Worm (Caenorhabditis elegans) whole organism, midembryonic: ENCODE data around the gene T11F9.7.

Experiments
- T22C8.4 ChIP-seq: fragments of 200-800 bp; sonication (Bioruptor generic); IDR thresholded peaks from 2 replicates; pipeline ENCODE4 v1.3.6; 2022; ENCODE audit warnings: missing genetic modification characterization, missing compliant biosample characterization
- cog-1 ChIP-seq: sonication (generic microtip); optimal IDR thresholded peaks from 2 replicates; lab custom pipeline; 2016; ENCODE audit warnings: missing genetic modification characterization, missing compliant biosample characterization
- flt-1 ChIP-seq: fragments of 200-800 bp; sonication (Bioruptor generic); IDR thresholded peaks from 2 replicates; pipeline ENCODE4 v1.3.6; 2022; ENCODE audit warnings: missing genetic modification characterization, missing compliant biosample characterization
- klf-2 ChIP-seq: fragments of 200-800 bp; sonication (Bioruptor generic); conservative IDR thresholded peaks from 2 replicates; pipeline ENCODE4 v1.3.6; 2022; ENCODE audit warnings: missing genetic modification reagents, missing genetic modification characterization, missing compliant biosample characterization
- med-1 ChIP-seq: sonication (generic microtip); optimal IDR thresholded peaks from 2 replicates; lab custom pipeline; 2017; ENCODE audit warnings: missing genetic modification characterization, mild to moderate bottlenecking, missing compliant biosample characterization, antibody characterized with exemption, missing genetic modification reagents; ENCODE audit not compliant: insufficient read depth
- ref-1 ChIP-seq: fragments of 200-800 bp; sonication (Bioruptor generic); conservative IDR thresholded peaks from 2 replicates; pipeline ENCODE4 v1.3.6; 2022; ENCODE audit warnings: missing genetic modification reagents, missing genetic modification characterization, missing compliant biosample characterization
- tab-1 ChIP-seq: fragments of 200-800 bp; sonication (Bioruptor generic); IDR thresholded peaks from 2 replicates; pipeline ENCODE4 v1.3.6; 2022; ENCODE audit warnings: missing genetic modification characterization, missing compliant biosample characterization
- ztf-23 ChIP-seq: fragments of 200-800 bp; sonication (Bioruptor generic); IDR thresholded peaks from 2 replicates; pipeline ENCODE4 v1.3.6; 2022; ENCODE audit warnings: missing genetic modification reagents, missing genetic modification characterization, missing compliant biosample characterization
- ztf-29 ChIP-seq: fragments of 200-800 bp; sonication (Bioruptor generic); IDR thresholded peaks from 2 replicates; pipeline ENCODE4 v1.3.6; 2022; ENCODE audit warnings: missing genetic modification reagents, missing genetic modification characterization, missing compliant biosample characterization

Gene T11F9.7

ce11 chrV:11504853-11505397 lies 29.2 kb downstream of the T11F9.7 start, which contains the start of the genes C55A6.1 and C55A6.10:
Gene C55A6.1, minus strand, starts transcription at chrV:11504968.
Gene C55A6.10, plus strand, starts transcription at chrV:11505347.
- TF ChIP-seq cog-1 (peak; percentile 1), flt-1 (GFP tag; lab: Robert Waterston, UW) (0 out of 2 replicates have a peak, but pooled peaks have one; percentile 24), tab-1 (0 out of 2 replicates have a peak, but pooled peaks have one; percentile 39), ztf-23 (GFP tag; lab: Robert Waterston, UW) (peak; percentile 68; the same call in 1 of the 2 replicates)

- TF ChIP-seq T22C8.4 (GFP tag; lab: Robert Waterston, UW) (no peak), klf-2 (GFP tag; lab: Robert Waterston, UW) (no peak), flt-1 (GFP tag; lab: Robert Waterston, UW) (no peak), ztf-29 (GFP tag; lab: Robert Waterston, UW) (no peak), med-1 (GFP tag; lab: Kevin White, UChicago) (no peak), ztf-23 (GFP tag; lab: Robert Waterston, UW) (no peak), tab-1 (no peak), cog-1 (no peak), ref-1 (GFP tag; lab: Robert Waterston, UW) (no peak)
Observed at ce11 chrV:11506347-11506746, 30.6 kb downstream of the T11F9.7 start.

DNA sequence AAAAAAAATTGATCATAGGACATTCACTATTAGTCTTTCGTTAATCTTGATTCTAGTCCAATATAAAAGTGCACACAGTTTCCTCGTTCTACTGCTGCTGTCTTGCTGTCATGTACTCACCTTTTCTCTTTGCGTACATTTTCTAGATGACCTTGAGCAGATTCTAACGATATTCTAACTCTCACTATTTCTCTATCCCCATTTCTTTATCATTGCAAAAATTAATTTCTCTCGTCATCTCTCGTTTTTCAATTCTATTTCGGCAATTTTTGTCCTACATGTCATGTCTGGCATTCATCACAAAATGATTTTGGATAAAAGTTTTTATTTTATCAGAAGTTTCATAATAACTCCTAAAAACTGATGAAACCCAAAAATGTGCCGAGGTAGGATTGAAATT lies 33.0 kb downstream of the T11F9.7 start, which contains the start of gene ttll-5:
Gene ttll-5, plus strand, starts transcription at position 288 of the 400 bp plus-strand sequence.
- TF ChIP-seq flt-1 (GFP tag; lab: Robert Waterston, UW) (no peak), klf-2 (GFP tag; lab: Robert Waterston, UW) (no peak), ref-1 (GFP tag; lab: Robert Waterston, UW) (no peak), tab-1 (no peak), T22C8.4 (GFP tag; lab: Robert Waterston, UW) (no peak), cog-1 (no peak), ztf-23 (GFP tag; lab: Robert Waterston, UW) (no peak), med-1 (GFP tag; lab: Kevin White, UChicago) (no peak), ztf-29 (GFP tag; lab: Robert Waterston, UW) (no peak)

DNA sequence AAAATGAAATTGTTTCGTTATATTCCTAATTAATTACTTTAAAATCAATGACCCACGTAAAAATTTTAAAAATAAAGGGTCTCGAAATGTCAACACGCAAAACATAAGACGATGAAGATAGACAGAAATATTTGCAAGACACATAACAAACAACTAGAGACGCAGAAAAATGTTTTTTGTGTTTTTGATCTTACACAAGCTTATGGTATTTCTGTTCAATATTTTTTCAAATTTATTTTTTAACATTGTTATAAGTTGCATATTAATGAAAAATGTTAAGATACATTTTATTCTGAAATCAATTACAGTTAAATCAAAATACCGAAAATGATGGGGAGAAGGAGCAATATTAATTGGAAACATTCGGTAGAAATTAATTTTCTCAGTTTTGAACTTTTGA lies 37.7 kb downstream of the T11F9.7 start, which contains the start of gene C55A6.3:
Gene C55A6.3, minus strand, starts transcription at position 101 of the 400 bp plus-strand sequence.
- TF ChIP-seq tab-1 (no peak), T22C8.4 (GFP tag; lab: Robert Waterston, UW) (no peak), klf-2 (GFP tag; lab: Robert Waterston, UW) (no peak), ztf-23 (GFP tag; lab: Robert Waterston, UW) (no peak), cog-1 (no peak), ztf-29 (GFP tag; lab: Robert Waterston, UW) (no peak), med-1 (GFP tag; lab: Kevin White, UChicago) (no peak), ref-1 (GFP tag; lab: Robert Waterston, UW) (no peak), flt-1 (GFP tag; lab: Robert Waterston, UW) (no peak)

- TF ChIP-seq ref-1 (GFP tag; lab: Robert Waterston, UW) (no peak), klf-2 (GFP tag; lab: Robert Waterston, UW) (no peak), tab-1 (no peak)
Observed at ce11 chrV:11514677-11515076, 38.9 kb downstream of the T11F9.7 start, which contains the start of gene C55A6.6. Gene C55A6.6, minus strand, starts transcription at chrV:11514737.

DNA sequence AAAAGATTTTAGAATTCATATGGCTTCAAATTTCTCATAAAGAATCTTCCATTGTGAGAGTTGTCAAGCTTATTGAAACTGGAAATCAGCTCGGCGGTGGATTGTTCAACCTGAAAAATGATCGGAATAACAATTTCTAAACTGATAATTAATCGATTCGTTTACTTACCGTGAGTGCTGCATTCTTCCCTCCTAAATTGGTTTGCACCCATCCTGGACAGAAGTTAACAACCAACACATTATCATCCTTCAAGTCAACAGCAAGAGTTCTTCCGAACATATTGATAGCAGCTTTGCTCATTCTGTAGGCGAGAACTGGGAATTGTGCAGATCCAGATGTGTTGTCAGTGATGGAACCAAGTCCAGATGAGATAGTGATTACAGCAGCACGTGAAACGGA lies 39.4 kb downstream of the T11F9.7 start:
- TF ChIP-seq ref-1 (GFP tag; lab: Robert Waterston, UW) = no peak
- no peak for TF ChIP-seq flt-1 (GFP tag; lab: Robert Waterston, UW)
- TF ChIP-seq T22C8.4 (GFP tag; lab: Robert Waterston, UW) = no peak

- no peak for TF ChIP-seq ztf-29 (GFP tag; lab: Robert Waterston, UW)
- TF ChIP-seq klf-2 (GFP tag; lab: Robert Waterston, UW) = no peak
- TF ChIP-seq ref-1 (GFP tag; lab: Robert Waterston, UW) = no peak
- no peak for TF ChIP-seq flt-1 (GFP tag; lab: Robert Waterston, UW)
- no peak for TF ChIP-seq cog-1
- no peak for TF ChIP-seq med-1 (GFP tag; lab: Kevin White, UChicago)
- no peak for TF ChIP-seq tab-1
- TF ChIP-seq T22C8.4 (GFP tag; lab: Robert Waterston, UW) = no peak
- TF ChIP-seq ztf-23 (GFP tag; lab: Robert Waterston, UW) = no peak
Observed at ce11 chrV:11516141-11516591, 40.4 kb downstream of the T11F9.7 start, which contains the start of gene sdz-8. Gene sdz-8, minus strand, starts transcription at chrV:11516191.

ce11 chrV:11517789-11518188 lies 42.1 kb downstream of the T11F9.7 start, which contains the start of gene C55A6.4:
Gene C55A6.4, minus strand, starts transcription at chrV:11517889.
- no peak for TF ChIP-seq tab-1
- no peak for TF ChIP-seq ztf-23 (GFP tag; lab: Robert Waterston, UW)
- no peak for TF ChIP-seq med-1 (GFP tag; lab: Kevin White, UChicago)
- TF ChIP-seq ztf-29 (GFP tag; lab: Robert Waterston, UW) = no peak
- no peak for TF ChIP-seq klf-2 (GFP tag; lab: Robert Waterston, UW)
- TF ChIP-seq T22C8.4 (GFP tag; lab: Robert Waterston, UW) = no peak
- no peak for TF ChIP-seq cog-1
- no peak for TF ChIP-seq flt-1 (GFP tag; lab: Robert Waterston, UW)
- no peak for TF ChIP-seq ref-1 (GFP tag; lab: Robert Waterston, UW)

DNA sequence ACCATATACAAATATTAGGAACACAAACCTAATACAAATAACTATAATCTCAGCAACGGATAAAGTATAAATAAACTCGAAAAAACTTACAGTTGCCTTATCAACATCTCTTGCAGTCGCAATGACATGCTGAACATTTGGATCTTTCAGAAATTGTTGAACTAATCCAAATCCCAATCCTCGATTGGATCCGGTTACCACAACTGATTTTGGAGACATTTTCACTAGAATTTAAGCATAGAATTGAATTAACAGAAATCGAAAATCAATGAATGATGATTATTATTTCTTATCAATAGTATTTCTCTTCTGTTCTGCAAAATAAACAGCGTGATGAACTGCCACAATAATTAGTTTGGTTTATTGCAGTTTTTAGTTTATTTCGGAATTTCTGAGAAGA lies 44.5 kb downstream of the T11F9.7 start, which contains the start of the genes C55A6.11 and C55A6.7:
Gene C55A6.11, plus strand, starts transcription at position 301 of the 400 bp plus-strand sequence.
Gene C55A6.7, minus strand, starts transcription at position 316 of the 400 bp plus-strand sequence.
- TF ChIP-seq tab-1 (no peak), med-1 (GFP tag; lab: Kevin White, UChicago) (no peak), T22C8.4 (GFP tag; lab: Robert Waterston, UW) (no peak), ztf-29 (GFP tag; lab: Robert Waterston, UW) (no peak), ref-1 (GFP tag; lab: Robert Waterston, UW) (no peak)
